Fruit fly (Drosophila melanogaster) whole organism, embryonic: ENCODE results near the gene CG31637.
A peak's percentile ranks its signal among the peaks of the same experiment; 100 is the strongest.

Experiments
- Bdp1 ChIP-seq: fragments of 200-800 bp; sonication (Bioruptor generic); optimal IDR thresholded peaks from 3 replicates; lab custom pipeline; 2016; ENCODE audit warnings: missing biosample characterization, missing genetic modification characterization
- CG10543 ChIP-seq: fragments of 200-800 bp; sonication (Bioruptor generic); optimal IDR thresholded peaks from 3 replicates; lab custom pipeline; 2017; ENCODE audit warnings: missing biosample characterization, mild to moderate bottlenecking, missing genetic modification characterization, moderate library complexity
- CG10979 ChIP-seq: fragments of 200-800 bp; sonication (Bioruptor generic); optimal IDR thresholded peaks from 2 replicates; lab custom pipeline; 2018; ENCODE audit warnings: missing biosample characterization, mild to moderate bottlenecking, missing genetic modification characterization, moderate library complexity
- CG12744 ChIP-seq: fragments of 200-800 bp; sonication (Bioruptor generic); optimal IDR thresholded peaks from 2 replicates; lab custom pipeline; 2016; ENCODE audit warnings: missing biosample characterization, missing genetic modification characterization
- CG15269 ChIP-seq: fragments of 200-800 bp; sonication (Bioruptor generic); optimal IDR thresholded peaks from 2 replicates; lab custom pipeline; 2018; ENCODE audit warnings: missing biosample characterization, mild to moderate bottlenecking, missing genetic modification characterization, moderate library complexity
- CG1602 ChIP-seq: fragments of 200-800 bp; sonication (Bioruptor generic); optimal IDR thresholded peaks from 3 replicates; lab custom pipeline; 2016; ENCODE audit warnings: missing biosample characterization, missing genetic modification characterization
- CG16813 ChIP-seq: fragments of 200-800 bp; sonication (Bioruptor generic); IDR thresholded peaks from 3 replicates; pipeline ENCODE4 v1.3.6; 2022; ENCODE audit warnings: missing biosample characterization, missing genetic modification characterization; ENCODE audit not compliant: partially characterized antibody
- CG30020 ChIP-seq: fragments of 200-800 bp; optimal IDR thresholded peaks from 2 replicates; lab custom pipeline; 2019; ENCODE audit warnings: missing biosample characterization, mild to moderate bottlenecking, missing genetic modification characterization, moderate library complexity
- CG34224 ChIP-seq: fragments of 200-800 bp; sonication (Bioruptor generic); IDR thresholded peaks from 3 replicates; pipeline ENCODE4 v1.3.6; 2022; ENCODE audit warnings: missing biosample characterization, missing genetic modification characterization; ENCODE audit not compliant: partially characterized antibody
- CG34376 ChIP-seq: fragments of 200-800 bp; sonication (Bioruptor generic); optimal IDR thresholded peaks from 2 replicates; lab custom pipeline; 2018; ENCODE audit warnings: missing biosample characterization, mild to moderate bottlenecking, missing genetic modification characterization
- CG4820 ChIP-seq: fragments of 200-800 bp; sonication (Bioruptor generic); optimal IDR thresholded peaks from 3 replicates; lab custom pipeline; 2016; ENCODE audit warnings: missing biosample characterization, missing genetic modification characterization
- CG5953 ChIP-seq: fragments of 200-800 bp; sonication (Bioruptor generic); IDR thresholded peaks from 2 replicates; pipeline ENCODE4 v1.3.6; 2022; ENCODE audit warnings: missing biosample characterization, missing genetic modification characterization
- CG6683 ChIP-seq: fragments of 200-800 bp; sonication (Bioruptor generic); optimal IDR thresholded peaks from 2 replicates; lab custom pipeline; 2017; ENCODE audit warnings: missing biosample characterization, mild to moderate bottlenecking, missing genetic modification characterization, missing genetic modification reagents
- CG6813 ChIP-seq: fragments of 200-800 bp; sonication (Bioruptor generic); optimal IDR thresholded peaks from 2 replicates; lab custom pipeline; 2017; ENCODE audit warnings: missing biosample characterization, missing genetic modification characterization, mild to moderate bottlenecking, moderate library complexity, missing genetic modification reagents
- CG7745 ChIP-seq: fragments of 200-800 bp; sonication (Bioruptor generic); optimal IDR thresholded peaks from 2 replicates; lab custom pipeline; 2018; ENCODE audit warnings: missing biosample characterization, mild to moderate bottlenecking, missing genetic modification characterization, moderate library complexity
- CG7928 ChIP-seq: fragments of 200-800 bp; sonication (Bioruptor generic); optimal IDR thresholded peaks from 2 replicates; lab custom pipeline; 2017; ENCODE audit warnings: missing biosample characterization, mild to moderate bottlenecking, missing genetic modification characterization
- CG8089 ChIP-seq: fragments of 200-800 bp; sonication (Bioruptor generic); optimal IDR thresholded peaks from 3 replicates; lab custom pipeline; 2016; ENCODE audit warnings: missing biosample characterization, missing genetic modification characterization
- CG8281 ChIP-seq: fragments of 200-800 bp; sonication (Bioruptor generic); optimal IDR thresholded peaks from 2 replicates; lab custom pipeline; 2018; ENCODE audit warnings: missing biosample characterization, mild to moderate bottlenecking, missing genetic modification characterization, moderate library complexity
- CG8290 ChIP-seq, 3 experiments: fragments of 200-800 bp; sonication (Bioruptor generic); optimal IDR thresholded peaks; 2 replicates each; lab custom pipeline; 2016 to 2019; ENCODE audit warnings: missing biosample characterization in 3 of 3, missing genetic modification characterization in 3 of 3, mild to moderate bottlenecking in 2 of 3, moderate library complexity in 1 of 3
- CG9437 ChIP-seq: fragments of 200-800 bp; sonication (Bioruptor generic); optimal IDR thresholded peaks from 2 replicates; lab custom pipeline; 2018; ENCODE audit warnings: missing biosample characterization, mild to moderate bottlenecking, missing genetic modification characterization
- CHES-1-like ChIP-seq: fragments of 200-800 bp; sonication (Bioruptor generic); optimal IDR thresholded peaks from 2 replicates; lab custom pipeline; 2016; ENCODE audit warnings: missing biosample characterization, missing genetic modification characterization
- Dbx ChIP-seq: fragments of 200-800 bp; sonication (Bioruptor generic); IDR thresholded peaks from 3 replicates; pipeline ENCODE4 v1.3.6; 2022; ENCODE audit warnings: missing biosample characterization, missing genetic modification characterization
- Doc2 ChIP-seq: fragments of 200-800 bp; sonication (Bioruptor generic); IDR thresholded peaks from 2 replicates; pipeline ENCODE4 v1.3.6; 2022; ENCODE audit warnings: missing biosample characterization, missing genetic modification characterization
- Fer3 ChIP-seq: fragments of 200-800 bp; sonication (Bioruptor generic); optimal IDR thresholded peaks from 2 replicates; lab custom pipeline; 2018; ENCODE audit warnings: missing biosample characterization, mild to moderate bottlenecking, missing genetic modification characterization, moderate library complexity
- HLH3B ChIP-seq: fragments of 200-800 bp; sonication (Bioruptor generic); IDR thresholded peaks from 2 replicates; pipeline ENCODE4 v1.3.6; 2022; ENCODE audit warnings: missing biosample characterization, missing genetic modification characterization
- Hand ChIP-seq: fragments of 200-800 bp; sonication (Bioruptor generic); optimal IDR thresholded peaks from 2 replicates; lab custom pipeline; 2017; ENCODE audit warnings: mild to moderate bottlenecking, missing biosample characterization, missing genetic modification reagents, missing genetic modification characterization
- Scr ChIP-seq: fragments of 200-800 bp; sonication (Bioruptor generic); IDR thresholded peaks from 2 replicates; pipeline ENCODE4 v1.3.6; 2022; ENCODE audit warnings: missing biosample characterization, missing genetic modification characterization; ENCODE audit not compliant: partially characterized antibody
- Stat92E ChIP-seq, 3 experiments: fragments of >200 bp in 2 of 3; fragments of 200-800 bp in 1 of 3; sonication (Bioruptor generic) in 1 of 3; optimal IDR thresholded peaks; 2 replicates each; lab custom pipeline; 2017 to 2019; ENCODE audit warnings: missing biosample characterization in 3 of 3, missing genetic modification characterization in 3 of 3, mild to moderate bottlenecking in 1 of 3, moderate library complexity in 1 of 3
- Xbp1 ChIP-seq: fragments of 200-800 bp; sonication (Bioruptor generic); optimal IDR thresholded peaks from 3 replicates; lab custom pipeline; 2016; ENCODE audit warnings: missing biosample characterization, mild to moderate bottlenecking, missing genetic modification characterization
- cas ChIP-seq: fragments of 200-800 bp; sonication (Bioruptor generic); IDR thresholded peaks from 2 replicates; pipeline ENCODE4 v1.3.6; 2022; ENCODE audit warnings: missing biosample characterization, missing genetic modification characterization
- caup ChIP-seq: fragments of 200-800 bp; sonication (Bioruptor generic); optimal IDR thresholded peaks from 3 replicates; lab custom pipeline; 2017; ENCODE audit warnings: missing biosample characterization, mild to moderate bottlenecking, missing genetic modification characterization, moderate library complexity; ENCODE audit not compliant: severe bottlenecking
- ci ChIP-seq: fragments of 200-800 bp; sonication (Bioruptor generic); IDR thresholded peaks from 3 replicates; pipeline ENCODE4 v1.3.6; 2022; ENCODE audit warnings: missing biosample characterization, missing genetic modification characterization
- gem ChIP-seq: fragments of 200-800 bp; sonication (Bioruptor generic); optimal IDR thresholded peaks from 2 replicates; lab custom pipeline; 2019; ENCODE audit warnings: missing biosample characterization, mild to moderate bottlenecking, missing genetic modification characterization, moderate library complexity
- gt ChIP-seq: fragments of 200-800 bp; sonication (Bioruptor generic); IDR thresholded peaks from 2 replicates; pipeline ENCODE4 v1.3.6; 2022; ENCODE audit warnings: missing biosample characterization, missing genetic modification characterization
- ham ChIP-seq: fragments of 200-800 bp; sonication (Bioruptor generic); IDR thresholded peaks from 2 replicates; pipeline ENCODE4 v1.3.6; 2022; ENCODE audit warnings: missing biosample characterization, missing genetic modification characterization
- ken ChIP-seq: fragments of 200-800 bp; sonication (Bioruptor generic); IDR thresholded peaks from 3 replicates; pipeline ENCODE4 v1.3.6; 2022; ENCODE audit warnings: missing biosample characterization, missing genetic modification characterization
- lab ChIP-seq: fragments of 200-800 bp; sonication (Bioruptor generic); optimal IDR thresholded peaks from 3 replicates; lab custom pipeline; 2017; ENCODE audit warnings: missing biosample characterization, missing genetic modification characterization, mild to moderate bottlenecking, moderate library complexity, missing genetic modification reagents
- luna ChIP-seq: fragments of 200-800 bp; sonication (Bioruptor generic); optimal IDR thresholded peaks from 2 replicates; lab custom pipeline; 2016; ENCODE audit warnings: missing biosample characterization, missing genetic modification characterization
- mld ChIP-seq: fragments of 200-800 bp; sonication (Bioruptor generic); IDR thresholded peaks from 3 replicates; pipeline ENCODE4 v1.3.6; 2022; ENCODE audit warnings: missing biosample characterization, missing genetic modification characterization; ENCODE audit not compliant: partially characterized antibody
- nom ChIP-seq: fragments of 200-800 bp; sonication (Bioruptor generic); optimal IDR thresholded peaks from 2 replicates; lab custom pipeline; 2017; ENCODE audit warnings: missing biosample characterization, missing genetic modification characterization, mild to moderate bottlenecking, moderate library complexity, missing genetic modification reagents
- odd ChIP-seq: fragments of 200-800 bp; sonication (Bioruptor generic); optimal IDR thresholded peaks from 2 replicates; lab custom pipeline; 2017; ENCODE audit warnings: missing biosample characterization, mild to moderate bottlenecking, missing genetic modification characterization
- otp ChIP-seq: fragments of 200-800 bp; sonication (Bioruptor generic); IDR thresholded peaks from 3 replicates; pipeline ENCODE4, ENCODE4 v1.3.6; 2022; ENCODE audit warnings: missing biosample characterization, missing genetic modification characterization
- phol ChIP-seq: fragments of 200-800 bp; sonication (Bioruptor generic); optimal IDR thresholded peaks from 3 replicates; lab custom pipeline; 2018; ENCODE audit warnings: missing biosample characterization, mild to moderate bottlenecking, missing genetic modification characterization, moderate library complexity
- salm ChIP-seq: fragments of 200-800 bp; sonication (Bioruptor generic); optimal IDR thresholded peaks from 2 replicates; lab custom pipeline; 2018; ENCODE audit warnings: missing biosample characterization, mild to moderate bottlenecking, missing genetic modification characterization
- slbo ChIP-seq: fragments of 200-800 bp; sonication (Bioruptor generic); IDR thresholded peaks from 2 replicates; pipeline ENCODE4 v1.3.6; 2022; ENCODE audit warnings: missing biosample characterization, missing genetic modification characterization
- sna ChIP-seq: fragments of 200-800 bp; sonication (Bioruptor generic); IDR thresholded peaks from 2 replicates; pipeline ENCODE4 v1.3.6; 2022; ENCODE audit warnings: missing biosample characterization, missing genetic modification characterization; ENCODE audit not compliant: partially characterized antibody
- stc ChIP-seq: fragments of 200-800 bp; sonication (Bioruptor generic); IDR thresholded peaks from 2 replicates; pipeline ENCODE4 v1.3.6; 2022; ENCODE audit warnings: missing biosample characterization, missing genetic modification characterization
- toy ChIP-seq: fragments of 200-800 bp; sonication (Bioruptor generic); IDR thresholded peaks from 2 replicates; pipeline ENCODE4 v1.3.6; 2022; ENCODE audit warnings: missing biosample characterization, missing genetic modification characterization
- wek ChIP-seq: fragments of 200-800 bp; sonication (Bioruptor generic); optimal IDR thresholded peaks from 3 replicates; lab custom pipeline; 2018; ENCODE audit warnings: missing biosample characterization, mild to moderate bottlenecking, missing genetic modification characterization, moderate library complexity
- zen2 ChIP-seq: fragments of 200-800 bp; sonication (Bioruptor generic); IDR thresholded peaks from 3 replicates; pipeline ENCODE4 v1.3.6; 2022; ENCODE audit warnings: missing biosample characterization, missing genetic modification characterization; ENCODE audit not compliant: partially characterized antibody

CG31637 gene

dm6 chr2L:6462259-6462658 is 36.2 kb upstream of the CG31637 start (continued):
- peak; percentile 76 for TF ChIP-seq otp (GFP tag; lab: Robert Waterston, UW)
- no peak for TF ChIP-seq cas
- no peak for TF ChIP-seq CG9437
- no peak for TF ChIP-seq CG16813 (GFP tag; lab: Robert Waterston, UW)
- TF ChIP-seq Fer3 (tag; lab: Kevin White, UChicago), result no peak
- TF ChIP-seq CG15269 (tag; lab: Kevin White, UChicago), result no peak
- no peak for TF ChIP-seq Stat92E (GFP tag; optimal IDR thresholded peaks at IDR 0.05; lab: Kevin White, UChicago)
- peak; percentile 13 for TF ChIP-seq wek (GFP tag; lab: Kevin White, UChicago)
- no peak for TF ChIP-seq sna (GFP tag; lab: Robert Waterston, UW)
- TF ChIP-seq phol (tag; lab: Kevin White, UChicago), result no peak
- TF ChIP-seq CHES-1-like (GFP tag; lab: Kevin White, UChicago), result no peak
- TF ChIP-seq CG8089 (GFP tag; lab: Kevin White, UChicago), result no peak
- TF ChIP-seq CG7745 (tag; lab: Kevin White, UChicago), result no peak
- TF ChIP-seq ken (GFP tag; lab: Robert Waterston, UW), result peak; percentile 21; the same call in 1 of the 3 replicates
- TF ChIP-seq HLH3B (GFP tag; lab: Robert Waterston, UW), result no peak
- no peak for TF ChIP-seq zen2 (GFP tag; lab: Robert Waterston, UW)
- no peak for TF ChIP-seq toy
- TF ChIP-seq CG7928 (GFP tag; lab: Kevin White, UChicago), result no peak
- TF ChIP-seq CG8281 (tag; lab: Kevin White, UChicago), result no peak
- TF ChIP-seq CG4820 (GFP tag; lab: Kevin White, UChicago), result no peak
- TF ChIP-seq CG8290 (GFP tag; optimal IDR thresholded peaks at IDR 0.05; lab: Kevin White, UChicago), result no peak
- TF ChIP-seq CG8290 (tag; optimal IDR thresholded peaks at IDR 0.05; lab: Kevin White, UChicago), result peak; percentile 10 to 31
- TF ChIP-seq odd (GFP tag; lab: Kevin White, UChicago), result peak; percentile 10
- no peak for TF ChIP-seq ham (GFP tag; lab: Robert Waterston, UW)
- TF ChIP-seq Bdp1 (GFP tag; lab: Kevin White, UChicago), result no peak
- TF ChIP-seq caup (GFP tag; lab: Kevin White, UChicago), result no peak
- TF ChIP-seq CG34376, result no peak
- peak; percentile 11 for TF ChIP-seq lab (GFP tag; lab: Kevin White, UChicago)
- no peak for TF ChIP-seq CG34224 (GFP tag; lab: Robert Waterston, UW)
- TF ChIP-seq slbo (GFP tag; lab: Robert Waterston, UW), result no peak
- TF ChIP-seq Dbx, result no peak
- TF ChIP-seq Doc2, result no peak
- TF ChIP-seq CG6813 (GFP tag; lab: Kevin White, UChicago), result no peak
- no peak for TF ChIP-seq Hand
- no peak for TF ChIP-seq Scr (GFP tag; lab: Robert Waterston, UW)
- no peak for TF ChIP-seq gt (GFP tag; lab: Robert Waterston, UW)
- TF ChIP-seq mld, result no peak
- TF ChIP-seq CG30020 (tag; lab: Kevin White, UChicago), result no peak
- no peak for TF ChIP-seq CG12744 (GFP tag; lab: Kevin White, UChicago)
- no peak for TF ChIP-seq nom (GFP tag; lab: Kevin White, UChicago)
- TF ChIP-seq salm, result no peak
- no peak for TF ChIP-seq luna
- no peak for TF ChIP-seq gem (tag; lab: Kevin White, UChicago)
- TF ChIP-seq CG1602 (GFP tag; lab: Kevin White, UChicago), result no peak
- TF ChIP-seq CG6683 (GFP tag; lab: Kevin White, UChicago), result no peak
- TF ChIP-seq stc (GFP tag; lab: Robert Waterston, UW), result no peak
- TF ChIP-seq CG10979, result no peak
- TF ChIP-seq CG5953, result no peak
- no peak for TF ChIP-seq CG10543 (GFP tag; lab: Kevin White, UChicago)
- no peak for TF ChIP-seq Xbp1 (GFP tag; lab: Kevin White, UChicago)
- TF ChIP-seq ci (GFP tag; lab: Robert Waterston, UW), result 0 out of 3 replicates have a peak, but pooled peaks have one; percentile 67
